Worm (Caenorhabditis elegans) whole organism, late embryonic: ENCODE measurements around the gene nhr-242.

Source experiments
- C08G9.2 ChIP-seq: sonication (generic microtip); optimal IDR thresholded peaks from 2 replicates; lab custom pipeline; 2016; ENCODE audit warnings: mild to moderate bottlenecking, missing genetic modification characterization, moderate library complexity, missing compliant biosample characterization
- C38D4.7 ChIP-seq: fragments of 200-800 bp; sonication (Bioruptor generic); optimal IDR thresholded peaks from 2 replicates; lab custom pipeline; 2018; ENCODE audit warnings: mild to moderate bottlenecking, missing genetic modification characterization, moderate library complexity, missing compliant biosample characterization
- F13H6.1 ChIP-seq: sonication (generic microtip); optimal IDR thresholded peaks from 2 replicates; lab custom pipeline; 2016; ENCODE audit warnings: missing genetic modification characterization, missing compliant biosample characterization
- Y22D7AL.16 ChIP-seq: sonication (generic microtip); optimal IDR thresholded peaks from 2 replicates; lab custom pipeline; 2016; ENCODE audit warnings: missing genetic modification characterization, missing compliant biosample characterization
- ahr-1 ChIP-seq: sonication (generic microtip); optimal IDR thresholded peaks from 2 replicates; lab custom pipeline; 2016; ENCODE audit warnings: missing genetic modification characterization, missing compliant biosample characterization
- ceh-22 ChIP-seq: sonication (generic microtip); optimal IDR thresholded peaks from 2 replicates; lab custom pipeline; 2017; ENCODE audit warnings: missing biosample characterization, missing genetic modification characterization
- ceh-31 ChIP-seq: sonication (generic microtip); optimal IDR thresholded peaks from 2 replicates; lab custom pipeline; 2016; ENCODE audit warnings: missing genetic modification characterization, missing compliant biosample characterization
- ceh-45 ChIP-seq: fragments of 200-800 bp; sonication (Bioruptor generic); IDR thresholded peaks from 2 replicates; pipeline ENCODE4 v1.3.6; 2022; ENCODE audit warnings: missing genetic modification reagents, missing genetic modification characterization, missing compliant biosample characterization
- ceh-9 ChIP-seq: sonication (generic microtip); optimal IDR thresholded peaks from 2 replicates; lab custom pipeline; 2016; ENCODE audit warnings: mild to moderate bottlenecking, missing genetic modification characterization, inconsistent platforms, missing compliant biosample characterization
- che-1 ChIP-seq: sonication (generic microtip); optimal IDR thresholded peaks from 2 replicates; lab custom pipeline; 2016; ENCODE audit warnings: mild to moderate bottlenecking, missing genetic modification characterization, missing compliant biosample characterization
- dmd-4 ChIP-seq: sonication (generic microtip); optimal IDR thresholded peaks from 2 replicates; lab custom pipeline; 2016; ENCODE audit warnings: borderline replicate concordance, missing genetic modification characterization, missing compliant biosample characterization
- dve-1 ChIP-seq: sonication (generic microtip); optimal IDR thresholded peaks from 2 replicates; lab custom pipeline; 2017; ENCODE audit warnings: antibody characterized with exemption, mild to moderate bottlenecking, missing genetic modification characterization, missing compliant biosample characterization
- elt-2 ChIP-seq: sonication (generic microtip); optimal IDR thresholded peaks from 2 replicates; lab custom pipeline; 2016; ENCODE audit warnings: missing genetic modification reagents, missing genetic modification characterization, missing compliant biosample characterization
- elt-4 ChIP-seq: sonication (generic microtip); optimal IDR thresholded peaks from 2 replicates; lab custom pipeline; 2016; ENCODE audit warnings: missing genetic modification characterization, missing compliant biosample characterization
- ets-4 ChIP-seq: sonication (generic microtip); optimal IDR thresholded peaks from 2 replicates; lab custom pipeline; 2016; ENCODE audit warnings: missing genetic modification characterization, missing compliant biosample characterization
- fax-1 ChIP-seq: sonication (generic microtip); optimal IDR thresholded peaks from 2 replicates; lab custom pipeline; 2016; ENCODE audit warnings: missing genotype, missing genetic modification characterization, missing compliant biosample characterization
- fkh-10 ChIP-seq: fragments of 150-350 bp; optimal IDR thresholded peaks from 2 replicates; lab custom pipeline; 2014; ENCODE audit warnings: missing biosample characterization, missing genetic modification reagents, missing genetic modification characterization
- fkh-6 ChIP-seq: sonication (generic microtip); optimal IDR thresholded peaks from 2 replicates; lab custom pipeline; 2016; ENCODE audit warnings: missing genetic modification characterization, missing compliant biosample characterization
- gmeb-2 ChIP-seq: sonication (generic microtip); optimal IDR thresholded peaks from 2 replicates; lab custom pipeline; 2016; ENCODE audit warnings: missing genetic modification characterization, inconsistent platforms, missing compliant biosample characterization
- hlh-6 ChIP-seq: sonication (generic microtip); optimal IDR thresholded peaks from 2 replicates; lab custom pipeline; 2016; ENCODE audit warnings: missing genotype, missing genetic modification characterization, missing compliant biosample characterization
- hlh-8 ChIP-seq: sonication (generic microtip); optimal IDR thresholded peaks from 2 replicates; lab custom pipeline; 2016; ENCODE audit warnings: missing genotype, missing genetic modification characterization, missing compliant biosample characterization
- lim-6 ChIP-seq: sonication (generic microtip); optimal IDR thresholded peaks from 2 replicates; lab custom pipeline; 2016; ENCODE audit warnings: missing genetic modification characterization, missing compliant biosample characterization
- lin-11 ChIP-seq: fragments of 200-800 bp; sonication (Bioruptor generic); optimal IDR thresholded peaks from 2 replicates; lab custom pipeline; 2018; ENCODE audit warnings: mild to moderate bottlenecking, missing genetic modification characterization, missing compliant biosample characterization
- madf-2 ChIP-seq: sonication (generic microtip); optimal IDR thresholded peaks from 2 replicates; lab custom pipeline; 2017; ENCODE audit warnings: missing genetic modification characterization, missing compliant biosample characterization
- nhr-232 ChIP-seq: sonication (generic microtip); optimal IDR thresholded peaks from 2 replicates; lab custom pipeline; 2016; ENCODE audit warnings: missing genetic modification characterization, missing compliant biosample characterization
- npax-4 ChIP-seq: sonication (generic microtip); optimal IDR thresholded peaks from 2 replicates; lab custom pipeline; 2016; ENCODE audit warnings: missing genetic modification characterization, missing compliant biosample characterization
- pat-9 ChIP-seq: fragments of 200-800 bp; sonication (Bioruptor generic); optimal IDR thresholded peaks from 2 replicates; lab custom pipeline; 2018; ENCODE audit warnings: mild to moderate bottlenecking, missing genetic modification characterization, moderate library complexity, missing compliant biosample characterization
- pax-1 ChIP-seq: fragments of 150-350 bp; optimal IDR thresholded peaks from 2 replicates; lab custom pipeline; 2014; ENCODE audit warnings: missing biosample characterization, missing genetic modification characterization
- pha-2 ChIP-seq: sonication (generic microtip); optimal IDR thresholded peaks from 2 replicates; lab custom pipeline; 2017; ENCODE audit warnings: mild to moderate bottlenecking, missing genetic modification characterization, missing compliant biosample characterization
- pqm-1 ChIP-seq: sonication (generic microtip); optimal IDR thresholded peaks from 2 replicates; lab custom pipeline; 2016; ENCODE audit warnings: missing genetic modification characterization, missing compliant biosample characterization
- ref-2 ChIP-seq: sonication (generic microtip); optimal IDR thresholded peaks from 2 replicates; lab custom pipeline; 2016; ENCODE audit warnings: missing genetic modification characterization, missing compliant biosample characterization
- rnt-1 ChIP-seq: sonication (generic microtip); optimal IDR thresholded peaks from 2 replicates; lab custom pipeline; 2016; ENCODE audit warnings: missing genetic modification characterization, missing compliant biosample characterization
- sdc-2 ChIP-seq: sonication (generic microtip); optimal IDR thresholded peaks from 2 replicates; lab custom pipeline; 2016; ENCODE audit warnings: missing genotype, missing genetic modification characterization, missing compliant biosample characterization
- syd-9 ChIP-seq: sonication (generic microtip); optimal IDR thresholded peaks from 2 replicates; lab custom pipeline; 2016; ENCODE audit warnings: mild to moderate bottlenecking, missing genetic modification characterization, moderate library complexity, missing compliant biosample characterization
- tbx-2 ChIP-seq: sonication (generic microtip); optimal IDR thresholded peaks from 2 replicates; lab custom pipeline; 2016; ENCODE audit warnings: missing genetic modification characterization, missing compliant biosample characterization
- tbx-7 ChIP-seq: sonication (generic microtip); optimal IDR thresholded peaks from 2 replicates; lab custom pipeline; 2016; ENCODE audit warnings: missing genotype, missing genetic modification characterization, missing compliant biosample characterization
- ttx-3 ChIP-seq: sonication (generic microtip); optimal IDR thresholded peaks from 2 replicates; lab custom pipeline; 2016; ENCODE audit warnings: missing genetic modification reagents, missing genetic modification characterization, missing compliant biosample characterization
- unc-3 ChIP-seq, 2 experiments: fragments of 200-800 bp in 1 of 2; sonication (Bioruptor generic) in 1 of 2; sonication (generic microtip) in 1 of 2; conservative IDR thresholded peaks in 1 of 2; optimal IDR thresholded peaks in 1 of 2; 2 replicates each; pipeline versions ENCODE4 v1.3.6 to Lab custom; 2016 to 2022; ENCODE audit warnings: missing compliant biosample characterization in 2 of 2, missing genetic modification characterization in 2 of 2, missing genetic modification reagents in 1 of 2
- unc-42 ChIP-seq: sonication (generic microtip); optimal IDR thresholded peaks from 2 replicates; lab custom pipeline; 2016; ENCODE audit warnings: missing genotype, missing genetic modification characterization, missing compliant biosample characterization
- ztf-16 ChIP-seq: sonication (generic microtip); optimal IDR thresholded peaks from 2 replicates; lab custom pipeline; 2017; ENCODE audit warnings: missing genetic modification characterization, missing compliant biosample characterization

Gene nhr-242

DNA sequence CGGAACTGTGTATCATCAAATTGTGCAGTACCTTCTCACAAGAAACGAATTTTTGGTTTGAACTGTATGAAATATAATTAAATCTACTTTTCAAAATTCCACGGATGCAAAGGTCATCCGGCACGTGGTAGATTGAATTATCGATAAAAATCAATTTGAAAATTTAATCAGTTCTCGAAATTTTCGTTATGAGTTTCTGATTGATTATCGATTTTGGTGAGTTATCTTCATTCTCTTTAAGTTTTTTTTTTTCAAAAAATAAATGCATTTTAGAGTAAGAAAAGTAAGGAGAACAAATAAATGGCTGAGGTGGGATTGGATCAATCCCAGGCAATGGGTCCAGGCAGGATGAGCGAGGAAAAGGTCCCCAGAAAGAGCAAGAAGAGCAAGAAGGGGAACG is 16.0 kb upstream of the nhr-242 start, which contains the start of gene Y69A2AR.47:
Gene Y69A2AR.47 (plus strand): TSS at position 301 of the 400 bp plus-strand sequence.
- TF ChIP-seq hlh-6 (tag; lab: Kevin White, UChicago) = no peak
- no peak for TF ChIP-seq pha-2
- no peak for TF ChIP-seq ahr-1 (tag; lab: Kevin White, UChicago)
- no peak for TF ChIP-seq ceh-22 (tag; lab: Kevin White, UChicago)
- TF ChIP-seq rnt-1 (tag; lab: Kevin White, UChicago) = no peak
- TF ChIP-seq unc-3 (GFP tag; conservative IDR thresholded peaks at IDR 0.05; lab: Robert Waterston, UW) = no peak
- no peak for TF ChIP-seq unc-3 (tag; optimal IDR thresholded peaks at IDR 0.05; lab: Kevin White, UChicago)
- TF ChIP-seq elt-2 (tag; lab: Kevin White, UChicago) = no peak
- no peak for TF ChIP-seq fkh-10 (GFP tag; lab: Kevin White, UChicago)
- TF ChIP-seq C08G9.2 (tag; lab: Kevin White, UChicago) = no peak
- no peak for TF ChIP-seq madf-2
- TF ChIP-seq ttx-3 (tag; lab: Kevin White, UChicago) = no peak
- TF ChIP-seq fax-1 = no peak

DNA sequence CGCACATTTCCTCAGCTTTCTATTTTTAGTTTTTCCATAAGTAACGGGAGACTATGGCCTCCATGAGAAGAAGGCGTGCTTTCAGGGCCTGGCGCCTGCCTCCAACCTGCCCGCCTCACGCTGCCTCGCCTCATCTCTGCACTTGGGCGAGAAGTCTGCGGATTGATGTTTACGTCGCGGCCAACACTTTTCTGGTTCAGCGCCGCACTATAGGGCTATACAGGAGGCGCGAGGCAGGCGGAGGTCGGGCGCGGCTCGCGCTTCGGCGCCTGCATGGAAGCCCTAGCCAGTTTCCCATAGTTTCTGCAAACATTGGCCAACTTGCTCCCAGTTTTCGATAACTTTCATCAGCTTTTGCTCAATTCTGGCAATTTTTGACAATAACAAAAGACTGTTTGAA is 8.3 kb downstream of the nhr-242 start:
- TF ChIP-seq elt-2 (tag; lab: Kevin White, UChicago) (no peak), npax-4 (tag; lab: Kevin White, UChicago) (no peak), syd-9 (no peak), ztf-16 (no peak), lim-6 (tag; lab: Kevin White, UChicago) (no peak), ceh-45 (GFP tag; lab: Robert Waterston, UW) (no peak), Y22D7AL.16 (no peak), pqm-1 (tag; lab: Kevin White, UChicago) (no peak), ceh-9 (no peak), tbx-7 (tag; lab: Kevin White, UChicago) (no peak)

DNA sequence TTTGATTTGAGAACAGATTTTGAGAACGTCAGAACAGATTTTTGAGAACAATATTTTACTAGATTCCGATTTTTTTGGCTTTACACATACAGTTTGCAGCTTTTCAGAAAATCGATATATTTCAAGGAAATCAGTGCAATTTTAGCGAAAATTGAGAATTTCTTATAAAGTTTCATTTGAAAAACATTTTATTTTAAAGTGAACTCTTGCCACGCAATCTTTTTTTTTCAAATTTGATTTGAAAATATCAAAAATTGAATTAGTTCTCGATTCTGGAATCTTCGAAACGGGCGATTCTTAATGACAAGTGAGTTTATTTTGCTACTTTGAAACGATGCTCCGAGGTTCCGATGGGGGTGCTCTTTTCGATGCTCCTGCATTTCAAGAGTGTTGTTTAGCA is 9.3 kb downstream of the nhr-242 start, which contains the start of gene Y69A2AR.51:
Gene Y69A2AR.51 (plus strand): TSS at position 301 of the 400 bp plus-strand sequence.
- TF ChIP-seq syd-9 (no peak), che-1 (tag; lab: Kevin White, UChicago) (no peak), gmeb-2 (tag; lab: Kevin White, UChicago) (no peak)

ce11 chrIV:2568267-2568666 is 13.1 kb downstream of the nhr-242 start, which contains the start of the genes Y69A2AR.25 and Y69A2AR.12:
Gene Y69A2AR.25 (minus strand): TSS chrIV:2568367.
Gene Y69A2AR.12 (plus strand): TSS chrIV:2568614.
- no peak for TF ChIP-seq pqm-1 (tag; lab: Kevin White, UChicago)
- no peak for TF ChIP-seq F13H6.1 (tag; lab: Kevin White, UChicago)
- TF ChIP-seq tbx-2 = no peak
- TF ChIP-seq unc-3 (GFP tag; conservative IDR thresholded peaks at IDR 0.05; lab: Robert Waterston, UW) = no peak
- no peak for TF ChIP-seq unc-3 (tag; optimal IDR thresholded peaks at IDR 0.05; lab: Kevin White, UChicago)
- TF ChIP-seq hlh-6 (tag; lab: Kevin White, UChicago) = no peak
- TF ChIP-seq tbx-7 (tag; lab: Kevin White, UChicago) = no peak
- TF ChIP-seq fkh-10 (GFP tag; lab: Kevin White, UChicago) = no peak
- TF ChIP-seq dve-1 (tag; lab: Kevin White, UChicago) = no peak
- TF ChIP-seq, all 69 proteins: peak for 0

DNA sequence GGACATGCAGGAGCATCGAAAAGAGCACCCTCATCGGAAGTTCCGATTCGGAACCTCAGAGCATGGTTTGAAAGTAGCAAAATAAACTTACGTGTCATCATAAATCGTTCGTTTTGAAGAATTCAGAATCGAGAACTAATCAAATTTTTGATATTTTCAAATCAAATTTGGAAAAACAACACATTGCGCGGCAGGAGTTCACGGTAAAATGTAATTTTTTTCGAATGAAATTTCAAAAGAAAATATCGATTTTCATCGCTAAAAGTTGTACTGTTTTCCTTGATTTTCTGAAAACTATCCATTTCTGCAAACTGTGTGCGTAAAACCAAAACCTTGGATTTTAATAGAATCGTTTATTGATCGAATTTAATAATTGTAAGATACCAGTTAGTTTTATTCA is 17.4 kb downstream of the nhr-242 start, which contains the start of gene Y69A2AR.24:
Gene Y69A2AR.24 (minus strand): TSS at position 101 of the 400 bp plus-strand sequence.
- TF ChIP-seq ets-4 (no peak), fkh-6 (tag; lab: Kevin White, UChicago) (no peak), lim-6 (tag; lab: Kevin White, UChicago) (no peak), madf-2 (no peak), F13H6.1 (tag; lab: Kevin White, UChicago) (no peak), Y22D7AL.16 (no peak), nhr-232 (tag; lab: Kevin White, UChicago) (no peak), C38D4.7 (GFP tag; lab: Kevin White, UChicago) (no peak), pat-9 (tag; lab: Kevin White, UChicago) (no peak)

DNA sequence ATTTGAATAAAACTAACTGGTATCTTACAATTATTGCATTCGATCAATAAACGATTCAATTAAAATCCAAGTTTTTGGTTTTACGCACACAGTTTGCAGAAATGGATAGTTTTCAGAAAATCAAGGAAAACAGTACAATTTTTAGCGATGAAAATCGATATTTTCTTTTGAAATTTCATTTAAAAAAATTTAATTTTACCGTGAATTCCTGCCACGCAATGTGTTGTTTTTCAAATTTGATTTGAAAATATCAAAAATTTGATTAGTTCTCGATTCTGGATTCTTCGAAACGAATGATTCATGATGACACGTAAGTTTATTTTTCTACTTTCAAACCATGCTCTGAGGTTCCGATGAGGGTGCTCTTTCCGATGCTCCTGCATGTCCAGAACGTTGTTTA is 19.3 kb downstream of the nhr-242 start, which contains the start of gene Y69A2AR.50:
Gene Y69A2AR.50 (plus strand): TSS at position 301 of the 400 bp plus-strand sequence.
- TF ChIP-seq ref-2 (tag; lab: Kevin White, UChicago) (no peak), unc-3 (GFP tag; conservative IDR thresholded peaks at IDR 0.05; lab: Robert Waterston, UW) (no peak), unc-3 (tag; optimal IDR thresholded peaks at IDR 0.05; lab: Kevin White, UChicago) (no peak), pax-1 (tag; lab: Kevin White, UChicago) (no peak), hlh-8 (no peak), sdc-2 (tag; lab: Kevin White, UChicago) (no peak), dmd-4 (tag; lab: Kevin White, UChicago) (no peak), ceh-31 (tag; lab: Kevin White, UChicago) (no peak), che-1 (tag; lab: Kevin White, UChicago) (no peak), C08G9.2 (tag; lab: Kevin White, UChicago) (no peak), unc-42 (tag; lab: Kevin White, UChicago) (no peak), madf-2 (no peak), elt-2 (tag; lab: Kevin White, UChicago) (no peak), gmeb-2 (tag; lab: Kevin White, UChicago) (no peak), npax-4 (tag; lab: Kevin White, UChicago) (no peak), elt-4 (no peak), Y22D7AL.16 (no peak), lin-11 (tag; lab: Kevin White, UChicago) (no peak)
